Fruit fly (Drosophila melanogaster) whole organism, prepupa: ENCODE results near the gene CG43732.

ENCODE experiments used
- CG10631 ChIP-seq: fragments of 200-800 bp; sonication (Bioruptor generic); optimal IDR thresholded peaks from 2 replicates; lab custom pipeline; 2016; ENCODE audit warnings: missing biosample characterization, missing genetic modification characterization
- CG10669 ChIP-seq: fragments of 200-800 bp; sonication (Bioruptor generic); optimal IDR thresholded peaks from 3 replicates; lab custom pipeline; 2018; ENCODE audit warnings: missing biosample characterization, mild to moderate bottlenecking, missing genetic modification characterization, moderate library complexity
- CG15336 ChIP-seq: fragments of 200-800 bp; sonication (Bioruptor generic); IDR thresholded peaks from 2 replicates; pipeline ENCODE4 v1.3.6; 2022; ENCODE audit warnings: missing biosample characterization, missing genetic modification characterization
- CG1621 ChIP-seq: fragments of 200-800 bp; sonication (Bioruptor generic); optimal IDR thresholded peaks from 3 replicates; lab custom pipeline; 2018; ENCODE audit warnings: missing biosample characterization, mild to moderate bottlenecking, missing genetic modification characterization
- CG16779 ChIP-seq: fragments of 200-800 bp; sonication (Bioruptor generic); optimal IDR thresholded peaks from 3 replicates; lab custom pipeline; 2017; ENCODE audit warnings: missing biosample characterization, mild to moderate bottlenecking, missing genetic modification characterization
- CG3032 ChIP-seq: fragments of 200-800 bp; optimal IDR thresholded peaks from 2 replicates; lab custom pipeline; 2019; ENCODE audit warnings: missing biosample characterization, mild to moderate bottlenecking, missing genetic modification characterization, moderate library complexity
- CG32006 ChIP-seq: fragments of 200-800 bp; sonication (Bioruptor generic); optimal IDR thresholded peaks from 3 replicates; lab custom pipeline; 2017; ENCODE audit warnings: missing biosample characterization, mild to moderate bottlenecking, missing genetic modification characterization
- CG34406 ChIP-seq: fragments of 200-800 bp; sonication (Bioruptor generic); optimal IDR thresholded peaks from 3 replicates; lab custom pipeline; 2016; ENCODE audit warnings: missing biosample characterization, missing genetic modification characterization
- CG6163 ChIP-seq: fragments of 200-800 bp; sonication (Bioruptor generic); IDR thresholded peaks from 3 replicates; pipeline ENCODE4 v1.3.6; 2022; ENCODE audit warnings: missing biosample characterization, missing genetic modification characterization
- CG6276 ChIP-seq: fragments of 200-800 bp; sonication (Bioruptor generic); optimal IDR thresholded peaks from 2 replicates; lab custom pipeline; 2017; ENCODE audit warnings: missing biosample characterization, mild to moderate bottlenecking, missing genetic modification characterization
- CG6792 ChIP-seq: fragments of 200-800 bp; sonication (Bioruptor generic); optimal IDR thresholded peaks from 3 replicates; lab custom pipeline; 2016; ENCODE audit warnings: missing biosample characterization, missing genetic modification characterization
- CG6808 ChIP-seq: fragments of 200-800 bp; sonication (Bioruptor generic); optimal IDR thresholded peaks from 3 replicates; lab custom pipeline; 2017; ENCODE audit warnings: missing biosample characterization, missing genetic modification characterization, mild to moderate bottlenecking, moderate library complexity, missing genetic modification reagents
- CG6854 ChIP-seq: fragments of 200-800 bp; sonication (Bioruptor generic); optimal IDR thresholded peaks from 2 replicates; lab custom pipeline; 2017; ENCODE audit warnings: missing biosample characterization, mild to moderate bottlenecking, missing genetic modification characterization
- CG7368 ChIP-seq: fragments of 200-800 bp; sonication (Bioruptor generic); optimal IDR thresholded peaks from 3 replicates; lab custom pipeline; 2016; ENCODE audit warnings: missing biosample characterization, missing genetic modification characterization
- CG8119 ChIP-seq: fragments of 200-800 bp; sonication (Bioruptor generic); IDR thresholded peaks from 3 replicates; pipeline ENCODE4 v1.3.6; 2022; ENCODE audit warnings: missing biosample characterization, missing genetic modification characterization
- CG8632 ChIP-seq: fragments of 200-800 bp; sonication (Bioruptor generic); optimal IDR thresholded peaks from 3 replicates; lab custom pipeline; 2016; ENCODE audit warnings: missing biosample characterization, missing genetic modification characterization
- CG9139 ChIP-seq: fragments of 200-800 bp; sonication (Bioruptor generic); optimal IDR thresholded peaks from 3 replicates; lab custom pipeline; 2017; ENCODE audit warnings: missing biosample characterization, mild to moderate bottlenecking, missing genetic modification characterization
- Eip75B ChIP-seq: fragments of 200-800 bp; sonication (Bioruptor generic); optimal IDR thresholded peaks from 3 replicates; lab custom pipeline; 2016; ENCODE audit warnings: missing biosample characterization, missing genetic modification characterization
- Eip78C ChIP-seq: fragments of 200-800 bp; sonication (Bioruptor generic); peaks from one replicate; lab custom pipeline; 2016; ENCODE audit warnings: missing biosample characterization, missing genetic modification characterization
- Ets21C ChIP-seq: fragments of 200-800 bp; sonication (Bioruptor generic); optimal IDR thresholded peaks from 3 replicates; lab custom pipeline; 2016; ENCODE audit warnings: missing biosample characterization, missing genetic modification characterization
- Gug ChIP-seq: fragments of 200-800 bp; sonication (Bioruptor generic); IDR thresholded peaks from 2 replicates; pipeline ENCODE4 v1.3.6; 2022; ENCODE audit warnings: missing biosample characterization, missing genetic modification characterization
- Hr39 ChIP-seq: fragments of 200-800 bp; sonication (Bioruptor generic); optimal IDR thresholded peaks from 2 replicates; lab custom pipeline; 2016; ENCODE audit warnings: missing biosample characterization, missing genetic modification characterization
- Hr4 ChIP-seq: fragments of 200-800 bp; sonication (Bioruptor generic); optimal IDR thresholded peaks from 3 replicates; lab custom pipeline; 2016; ENCODE audit warnings: missing biosample characterization, missing genetic modification characterization
- Lpt ChIP-seq: fragments of 200-800 bp; sonication (Bioruptor generic); optimal IDR thresholded peaks from 3 replicates; lab custom pipeline; 2016; ENCODE audit warnings: missing biosample characterization, missing genetic modification characterization
- Met ChIP-seq: fragments of 200-800 bp; sonication (Bioruptor generic); optimal IDR thresholded peaks from 3 replicates; lab custom pipeline; 2016; ENCODE audit warnings: missing biosample characterization, missing genetic modification characterization
- OdsH ChIP-seq: fragments of 200-800 bp; sonication (Bioruptor generic); optimal IDR thresholded peaks from 3 replicates; lab custom pipeline; 2016; ENCODE audit warnings: missing biosample characterization, missing genetic modification characterization
- Sox102F ChIP-seq: fragments of 200-800 bp; sonication (Bioruptor generic); optimal IDR thresholded peaks from 2 replicates; lab custom pipeline; 2016; ENCODE audit warnings: missing biosample characterization, mild to moderate bottlenecking, missing genetic modification characterization
- Sox14 ChIP-seq: fragments of 200-800 bp; sonication (Bioruptor generic); optimal IDR thresholded peaks from 3 replicates; lab custom pipeline; 2016; ENCODE audit warnings: missing biosample characterization, missing genetic modification characterization
- Sox15 ChIP-seq: fragments of 200-800 bp; sonication (Bioruptor generic); optimal IDR thresholded peaks from 3 replicates; lab custom pipeline; 2016; ENCODE audit warnings: missing biosample characterization, missing genetic modification characterization
- achi ChIP-seq: fragments of 200-800 bp; sonication (Bioruptor generic); optimal IDR thresholded peaks from 3 replicates; lab custom pipeline; 2016; ENCODE audit warnings: missing biosample characterization, missing genetic modification characterization
- acj6 ChIP-seq: fragments of 200-800 bp; sonication (Bioruptor generic); optimal IDR thresholded peaks from 3 replicates; lab custom pipeline; 2016; ENCODE audit warnings: missing biosample characterization, missing genetic modification characterization
- cyc ChIP-seq: fragments of 200-800 bp; sonication (Bioruptor generic); optimal IDR thresholded peaks from 3 replicates; lab custom pipeline; 2016; ENCODE audit warnings: missing biosample characterization, missing genetic modification characterization
- dac ChIP-seq: fragments of 200-800 bp; sonication (Bioruptor generic); optimal IDR thresholded peaks from 2 replicates; lab custom pipeline; 2017; ENCODE audit warnings: missing biosample characterization, mild to moderate bottlenecking, missing genetic modification characterization
- dsx ChIP-seq: fragments of 200-800 bp; optimal IDR thresholded peaks from 3 replicates; lab custom pipeline; 2019; ENCODE audit warnings: missing biosample characterization, mild to moderate bottlenecking, missing genetic modification characterization, moderate library complexity; ENCODE audit not compliant: poor library complexity, severe bottlenecking
- esn ChIP-seq: fragments of 200-800 bp; sonication (Bioruptor generic); optimal IDR thresholded peaks from 2 replicates; lab custom pipeline; 2016; ENCODE audit warnings: missing biosample characterization, mild to moderate bottlenecking, missing genetic modification characterization, moderate library complexity
- lz ChIP-seq: fragments of 200-800 bp; sonication (Bioruptor generic); optimal IDR thresholded peaks from 3 replicates; lab custom pipeline; 2016; ENCODE audit warnings: missing biosample characterization, missing genetic modification characterization
- net ChIP-seq: fragments of 200-800 bp; sonication (Bioruptor generic); optimal IDR thresholded peaks from 3 replicates; lab custom pipeline; 2016; ENCODE audit warnings: missing biosample characterization, missing genetic modification characterization
- pdm3 ChIP-seq: fragments of 200-800 bp; sonication (Bioruptor generic); optimal IDR thresholded peaks from 3 replicates; lab custom pipeline; 2016; ENCODE audit warnings: missing biosample characterization, missing genetic modification characterization
- spab ChIP-seq: fragments of 200-800 bp; sonication (Bioruptor generic); optimal IDR thresholded peaks from 2 replicates; lab custom pipeline; 2017; ENCODE audit warnings: missing biosample characterization, mild to moderate bottlenecking, missing genetic modification characterization, missing genetic modification reagents
- ss ChIP-seq, 2 experiments: fragments of 200-800 bp; sonication (Bioruptor generic); optimal IDR thresholded peaks; 2 replicates in 1 of 2; 3 replicates in 1 of 2; lab custom pipeline; 2017 to 2018; ENCODE audit warnings: mild to moderate bottlenecking in 2 of 2, missing biosample characterization in 2 of 2, missing genetic modification characterization in 2 of 2, moderate library complexity in 1 of 2
- svp ChIP-seq: fragments of 200-800 bp; sonication (Bioruptor generic); peaks from one replicate; lab custom pipeline; 2016; ENCODE audit warnings: missing biosample characterization, missing genetic modification characterization
- topi ChIP-seq: fragments of 200-800 bp; sonication (Bioruptor generic); optimal IDR thresholded peaks from 3 replicates; lab custom pipeline; 2016; ENCODE audit warnings: missing biosample characterization, missing genetic modification characterization

Gene CG43732

dm6 chr3R:18912782-18913331 is 37.1 kb upstream of the CG43732 start, which contains the start of gene Sgsh:
Gene Sgsh (minus strand): TSS chr3R:18912922.
- no peak for TF ChIP-seq CG1621 (tag; lab: Kevin White, UChicago)
- no peak for TF ChIP-seq CG8632
- no peak for TF ChIP-seq CG6276
- TF ChIP-seq CG6808: peak; percentile 23
- TF ChIP-seq CG15336 (GFP tag; lab: Robert Waterston, UW): peak; percentile 22; the same call in 1 of the 2 replicates
- peak; percentile 19 for TF ChIP-seq CG10669 (GFP tag; lab: Kevin White, UChicago)
- peak; percentile 32 for TF ChIP-seq cyc (GFP tag; lab: Kevin White, UChicago)
- no peak for TF ChIP-seq CG3032 (tag; lab: Kevin White, UChicago)
- no peak for TF ChIP-seq Gug (GFP tag; lab: Robert Waterston, UW)
- peak; percentile 29 for TF ChIP-seq Hr4 (GFP tag; lab: Kevin White, UChicago)
- peak; percentile 26 for TF ChIP-seq CG10631
- TF ChIP-seq CG34406: no peak
- TF ChIP-seq esn (GFP tag; lab: Kevin White, UChicago): peak; percentile 38
- TF ChIP-seq Lpt (GFP tag; lab: Kevin White, UChicago): no peak
- TF ChIP-seq Eip75B: peak; percentile 30
- TF ChIP-seq Met (GFP tag; lab: Kevin White, UChicago): peak; percentile 48
- TF ChIP-seq acj6: no peak
- TF ChIP-seq Sox15 (GFP tag; lab: Kevin White, UChicago): no peak
- TF ChIP-seq net (GFP tag; lab: Kevin White, UChicago): no peak
- peak; percentile 32 for TF ChIP-seq Sox102F (GFP tag; lab: Kevin White, UChicago)
- TF ChIP-seq CG16779 (tag; lab: Kevin White, UChicago): no peak
- no peak for TF ChIP-seq Sox14 (GFP tag; lab: Kevin White, UChicago)
- peak; percentile 26 for TF ChIP-seq CG32006 (GFP tag; lab: Kevin White, UChicago)
- peak; percentile 22 for TF ChIP-seq topi (GFP tag; lab: Kevin White, UChicago)
- TF ChIP-seq Ets21C (GFP tag; lab: Kevin White, UChicago): no peak
- no peak for TF ChIP-seq spab
- TF ChIP-seq Hr39 (GFP tag; lab: Kevin White, UChicago): no peak
- TF ChIP-seq lz: peak; percentile 16
- TF ChIP-seq achi: no peak
- TF ChIP-seq CG9139: peak; percentile 10
- no peak for TF ChIP-seq CG6163 (GFP tag; lab: Robert Waterston, UW)
- no peak for TF ChIP-seq pdm3
- TF ChIP-seq svp (GFP tag; lab: Kevin White, UChicago): peak; percentile 43
- no peak for TF ChIP-seq dac (GFP tag; lab: Kevin White, UChicago)
- no peak for TF ChIP-seq CG8119 (GFP tag; lab: Robert Waterston, UW)
- no peak for TF ChIP-seq ss (GFP tag; optimal IDR thresholded peaks at IDR 0.05; lab: Kevin White, UChicago)
- peak; percentile 1 for TF ChIP-seq CG6792 (GFP tag; lab: Kevin White, UChicago)
- TF ChIP-seq CG7368 (GFP tag; lab: Kevin White, UChicago): no peak
- TF ChIP-seq OdsH: no peak
- peak; percentile 70 for TF ChIP-seq Eip78C
- peak; percentile 1 for TF ChIP-seq dsx (GFP tag; lab: Kevin White, UChicago)
- peak; percentile 47 for TF ChIP-seq CG6854 (GFP tag; lab: Kevin White, UChicago)
